Worm (Caenorhabditis elegans): ENCODE data around the gene glb-31.

DNA sequence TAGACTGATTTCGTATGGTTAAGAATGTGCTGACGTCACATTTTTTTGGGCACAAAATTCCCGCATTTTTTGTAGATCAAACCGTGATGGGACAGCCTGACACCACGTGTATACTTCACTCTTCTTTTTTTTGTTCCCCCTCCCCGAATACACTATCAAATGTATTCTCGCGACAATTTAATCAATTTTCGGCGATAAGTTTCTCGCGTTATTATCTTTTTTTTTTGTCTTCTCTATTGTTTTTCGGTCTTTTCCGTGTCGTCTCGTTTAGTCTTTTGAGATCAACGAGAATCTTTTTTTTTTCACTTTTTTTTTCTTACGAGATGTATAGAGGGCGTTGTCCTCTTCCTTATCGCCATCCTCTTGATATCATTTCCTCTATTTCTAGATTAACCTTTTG is 13.8 kb upstream of the glb-31 start:
- no peak for TF ChIP-seq ztf-4 (tag; optimal IDR thresholded peaks at IDR 0.05)
- TF ChIP-seq nhr-12 (tag; optimal IDR thresholded peaks at IDR 0.05), result no peak
